Fruit fly (Drosophila melanogaster) whole organism, embryonic: ENCODE results near the gene dysc.

Source experiments
- Ada2b ChIP-seq: fragments of 200-800 bp; sonication (Bioruptor generic); IDR thresholded peaks from 2 replicates; pipeline ENCODE4 v1.3.6; 2022; ENCODE audit warnings: missing biosample characterization, missing genetic modification characterization
- Atf6 ChIP-seq: fragments of 200-800 bp; sonication (Bioruptor generic); IDR thresholded peaks from 2 replicates; pipeline ENCODE4 v1.3.6; 2022; ENCODE audit warnings: missing biosample characterization, missing genetic modification characterization
- BtbVII ChIP-seq: fragments of 200-800 bp; sonication (Bioruptor generic); optimal IDR thresholded peaks from 3 replicates; lab custom pipeline; 2017; ENCODE audit warnings: missing biosample characterization, mild to moderate bottlenecking, missing genetic modification characterization
- Bteb2 ChIP-seq: fragments of 200-800 bp; sonication (Bioruptor generic); optimal IDR thresholded peaks from 2 replicates; lab custom pipeline; 2016; ENCODE audit warnings: missing biosample characterization, missing genetic modification characterization
- CG12236 ChIP-seq: fragments of 200-800 bp; sonication (Bioruptor generic); optimal IDR thresholded peaks from 2 replicates; lab custom pipeline; 2016; ENCODE audit warnings: missing biosample characterization, missing genetic modification characterization
- CG12299 ChIP-seq: fragments of 200-800 bp; sonication (Bioruptor generic); optimal IDR thresholded peaks from 2 replicates; lab custom pipeline; 2018; ENCODE audit warnings: missing biosample characterization, mild to moderate bottlenecking, missing genetic modification characterization
- CG1233 ChIP-seq: fragments of 200-800 bp; sonication (Bioruptor generic); optimal IDR thresholded peaks from 4 replicates; lab custom pipeline; 2018; ENCODE audit warnings: missing biosample characterization, mild to moderate bottlenecking, missing genetic modification characterization
- CG12942 ChIP-seq: fragments of 200-800 bp; sonication (Bioruptor generic); optimal IDR thresholded peaks from 3 replicates; lab custom pipeline; 2016; ENCODE audit warnings: missing biosample characterization, missing genetic modification characterization
- CG15073 ChIP-seq: fragments of 200-800 bp; sonication (Bioruptor generic); optimal IDR thresholded peaks from 2 replicates; lab custom pipeline; 2016; ENCODE audit warnings: missing biosample characterization, missing genetic modification characterization
- CG1602 ChIP-seq: fragments of 200-800 bp; sonication (Bioruptor generic); optimal IDR thresholded peaks from 3 replicates; lab custom pipeline; 2016; ENCODE audit warnings: missing biosample characterization, missing genetic modification characterization
- CG16815 ChIP-seq: fragments of 200-800 bp; sonication (Bioruptor generic); optimal IDR thresholded peaks from 3 replicates; lab custom pipeline; 2017; ENCODE audit warnings: missing biosample characterization, mild to moderate bottlenecking, missing genetic modification characterization
- CG16863 ChIP-seq: fragments of 200-800 bp; sonication (Bioruptor generic); optimal IDR thresholded peaks from 3 replicates; lab custom pipeline; 2016; ENCODE audit warnings: missing biosample characterization, missing genetic modification characterization
- CG17568 ChIP-seq: fragments of 200-800 bp; sonication (Bioruptor generic); optimal IDR thresholded peaks from 2 replicates; lab custom pipeline; 2018; ENCODE audit warnings: missing biosample characterization, mild to moderate bottlenecking, missing genetic modification characterization, moderate library complexity
- CG2678 ChIP-seq: fragments of 200-800 bp; sonication (Bioruptor generic); optimal IDR thresholded peaks from 3 replicates; lab custom pipeline; 2019; ENCODE audit warnings: missing biosample characterization, mild to moderate bottlenecking, missing genetic modification characterization, moderate library complexity
- CG3065 ChIP-seq: fragments of 200-800 bp; sonication (Bioruptor generic); optimal IDR thresholded peaks from 2 replicates; lab custom pipeline; 2016; ENCODE audit warnings: missing biosample characterization, missing genetic modification characterization
- CG4328 ChIP-seq: fragments of 200-800 bp; sonication (Bioruptor generic); optimal IDR thresholded peaks from 3 replicates; lab custom pipeline; 2017; ENCODE audit warnings: missing biosample characterization, missing genetic modification reagents, missing genetic modification characterization
- CG6765 ChIP-seq: fragments of 200-800 bp; sonication (Bioruptor generic); optimal IDR thresholded peaks from 3 replicates; lab custom pipeline; 2017; ENCODE audit warnings: missing biosample characterization, mild to moderate bottlenecking, missing genetic modification characterization
- CG8089 ChIP-seq: fragments of 200-800 bp; sonication (Bioruptor generic); optimal IDR thresholded peaks from 3 replicates; lab custom pipeline; 2016; ENCODE audit warnings: missing biosample characterization, missing genetic modification characterization
- CG8388 ChIP-seq: fragments of 200-800 bp; sonication (Bioruptor generic); optimal IDR thresholded peaks from 2 replicates; lab custom pipeline; 2019; ENCODE audit warnings: missing biosample characterization, mild to moderate bottlenecking, missing genetic modification characterization, moderate library complexity
- CG9876 ChIP-seq: fragments of 200-800 bp; sonication (Bioruptor generic); optimal IDR thresholded peaks from 2 replicates; lab custom pipeline; 2016; ENCODE audit warnings: missing biosample characterization, missing genetic modification characterization
- Fer3 ChIP-seq: fragments of 200-800 bp; sonication (Bioruptor generic); optimal IDR thresholded peaks from 2 replicates; lab custom pipeline; 2018; ENCODE audit warnings: missing biosample characterization, mild to moderate bottlenecking, missing genetic modification characterization, moderate library complexity
- MBD-R2 ChIP-seq: fragments of 200-800 bp; sonication (Bioruptor generic); IDR thresholded peaks from 2 replicates; pipeline ENCODE4 v1.3.6; 2022; ENCODE audit warnings: missing biosample characterization, missing genetic modification characterization
- Poxn ChIP-seq: fragments of 200-800 bp; sonication (Bioruptor generic); IDR thresholded peaks from 2 replicates; pipeline ENCODE4 v1.3.6; 2022; ENCODE audit warnings: missing biosample characterization, missing genetic modification characterization
- Ptx1 ChIP-seq: fragments of 200-800 bp; sonication (Bioruptor generic); IDR thresholded peaks from 2 replicates; pipeline ENCODE4 v1.3.6; 2022; ENCODE audit warnings: missing biosample characterization, missing genetic modification characterization
- Side ChIP-seq: fragments of 200-800 bp; sonication (Bioruptor generic); optimal IDR thresholded peaks from 2 replicates; lab custom pipeline; 2016; ENCODE audit warnings: missing biosample characterization, missing genetic modification characterization
- Sry-β ChIP-seq: fragments of 200-800 bp; sonication (Bioruptor generic); optimal IDR thresholded peaks from 2 replicates; lab custom pipeline; 2018; ENCODE audit warnings: missing biosample characterization, mild to moderate bottlenecking, missing genetic modification characterization, moderate library complexity
- Ssrp ChIP-seq: fragments of 200-800 bp; sonication (Bioruptor generic); optimal IDR thresholded peaks from 2 replicates; lab custom pipeline; 2018; ENCODE audit warnings: missing biosample characterization, mild to moderate bottlenecking, missing genetic modification characterization, moderate library complexity
- Tbp ChIP-seq: fragments of >200 bp; optimal IDR thresholded peaks from 2 replicates; lab custom pipeline; 2018; ENCODE audit warnings: missing biosample characterization, missing genetic modification characterization
- ab ChIP-seq: fragments of 200-800 bp; sonication (Bioruptor generic); optimal IDR thresholded peaks from 2 replicates; lab custom pipeline; 2016; ENCODE audit warnings: missing biosample characterization, missing genetic modification characterization
- amos ChIP-seq: fragments of 200-800 bp; sonication (Bioruptor generic); IDR thresholded peaks from 2 replicates; pipeline ENCODE4 v1.3.6; 2022; ENCODE audit warnings: missing biosample characterization, missing genetic modification characterization; ENCODE audit not compliant: partially characterized antibody
- dati ChIP-seq: fragments of 200-800 bp; sonication (Bioruptor generic); IDR thresholded peaks from 2 replicates; pipeline ENCODE4 v1.3.6; 2022; ENCODE audit warnings: missing biosample characterization, missing genetic modification characterization
- dysf ChIP-seq: fragments of 200-800 bp; sonication (Bioruptor generic); IDR thresholded peaks from 3 replicates; pipeline ENCODE4 v1.3.6; 2022; ENCODE audit warnings: missing biosample characterization, missing genetic modification characterization
- esg ChIP-seq: fragments of 200-800 bp; sonication (Bioruptor generic); conservative IDR thresholded peaks from 2 replicates; pipeline ENCODE4 v1.3.6; 2022; ENCODE audit warnings: missing biosample characterization, missing genetic modification characterization
- fd102C ChIP-seq: fragments of 200-800 bp; sonication (Bioruptor generic); optimal IDR thresholded peaks from 2 replicates; lab custom pipeline; 2018; ENCODE audit warnings: missing biosample characterization, mild to moderate bottlenecking, missing genetic modification characterization, moderate library complexity
- ftz-f1 ChIP-seq: fragments of 200-800 bp; sonication (Bioruptor generic); optimal IDR thresholded peaks from 2 replicates; lab custom pipeline; 2016; ENCODE audit warnings: missing biosample characterization, missing genetic modification characterization
- h ChIP-seq: fragments of >200 bp; optimal IDR thresholded peaks from 2 replicates; lab custom pipeline; 2017
- hbn ChIP-seq: fragments of 200-800 bp; sonication (Bioruptor generic); IDR thresholded peaks from 2 replicates; pipeline ENCODE4 v1.3.6; 2022; ENCODE audit warnings: missing biosample characterization, missing genetic modification characterization; ENCODE audit not compliant: partially characterized antibody
- hth ChIP-seq: fragments of >200 bp; optimal IDR thresholded peaks from 2 replicates; lab custom pipeline; 2017; ENCODE audit warnings: inconsistent platforms
- knrl ChIP-seq: fragments of 200-800 bp; sonication (Bioruptor generic); IDR thresholded peaks from 3 replicates; pipeline ENCODE4 v1.3.6; 2022; ENCODE audit warnings: missing biosample characterization, missing genetic modification characterization; ENCODE audit not compliant: partially characterized antibody
- lilli ChIP-seq: fragments of 200-800 bp; sonication (Bioruptor generic); optimal IDR thresholded peaks from 3 replicates; lab custom pipeline; 2016; ENCODE audit warnings: missing biosample characterization, missing genetic modification characterization
- lmd ChIP-seq: fragments of 200-800 bp; sonication (Bioruptor generic); IDR thresholded peaks from 2 replicates; pipeline ENCODE4 v1.3.6; 2022; ENCODE audit warnings: missing biosample characterization, missing genetic modification characterization
- lov ChIP-seq, 2 experiments: fragments of 200-800 bp in 1 of 2; fragments of >200 bp in 1 of 2; sonication (Bioruptor generic) in 1 of 2; IDR thresholded peaks in 1 of 2; optimal IDR thresholded peaks in 1 of 2; 2 replicates in 1 of 2; 3 replicates in 1 of 2; pipeline versions ENCODE4 v1.3.6 to Lab custom; 2017 to 2022; ENCODE audit warnings: missing biosample characterization in 1 of 2, missing genetic modification characterization in 1 of 2
- p53 ChIP-seq: fragments of 200-800 bp; sonication (Bioruptor generic); optimal IDR thresholded peaks from 2 replicates; lab custom pipeline; 2016; ENCODE audit warnings: missing biosample characterization, missing genetic modification characterization
- peb ChIP-seq: fragments of 200-800 bp; sonication (Bioruptor generic); IDR thresholded peaks from 2 replicates; pipeline ENCODE4 v1.3.6; 2022; ENCODE audit warnings: missing biosample characterization, missing genetic modification characterization
- pfk ChIP-seq: fragments of 200-800 bp; sonication (Bioruptor generic); optimal IDR thresholded peaks from 2 replicates; lab custom pipeline; 2018; ENCODE audit warnings: missing biosample characterization, mild to moderate bottlenecking, missing genetic modification characterization, moderate library complexity
- prd ChIP-seq, 3 experiments: fragments of >200 bp in 2 of 3; fragments of 200-800 bp in 1 of 3; sonication (Bioruptor generic) in 1 of 3; optimal IDR thresholded peaks in 2 of 3; IDR thresholded peaks in 1 of 3; 2 replicates in 2 of 3; 3 replicates in 1 of 3; pipeline versions ENCODE4 v1.3.6 to Lab custom; 2017 to 2022; ENCODE audit warnings: missing biosample characterization in 1 of 3, missing genetic modification characterization in 1 of 3
- row ChIP-seq: fragments of 200-800 bp; sonication (Bioruptor generic); IDR thresholded peaks from 3 replicates; pipeline ENCODE4 v1.3.6; 2022; ENCODE audit warnings: missing biosample characterization, missing genetic modification characterization
- sens ChIP-seq: fragments of 200-800 bp; sonication (Bioruptor generic); peaks from one replicate; lab custom pipeline; 2016; ENCODE audit warnings: missing biosample characterization, missing genetic modification characterization
- slp2 ChIP-seq: fragments of 200-800 bp; sonication (Bioruptor generic); optimal IDR thresholded peaks from 2 replicates; lab custom pipeline; 2016; ENCODE audit warnings: missing biosample characterization, missing genetic modification characterization
- tio ChIP-seq: fragments of 200-800 bp; sonication (Bioruptor generic); optimal IDR thresholded peaks from 2 replicates; lab custom pipeline; 2017; ENCODE audit warnings: missing biosample characterization, missing genetic modification characterization, inconsistent platforms
- wor ChIP-seq: fragments of 200-800 bp; sonication (Bioruptor generic); IDR thresholded peaks from 2 replicates; pipeline ENCODE4 v1.3.6; 2022; ENCODE audit warnings: missing biosample characterization, missing genetic modification characterization

The dysc gene

DNA sequence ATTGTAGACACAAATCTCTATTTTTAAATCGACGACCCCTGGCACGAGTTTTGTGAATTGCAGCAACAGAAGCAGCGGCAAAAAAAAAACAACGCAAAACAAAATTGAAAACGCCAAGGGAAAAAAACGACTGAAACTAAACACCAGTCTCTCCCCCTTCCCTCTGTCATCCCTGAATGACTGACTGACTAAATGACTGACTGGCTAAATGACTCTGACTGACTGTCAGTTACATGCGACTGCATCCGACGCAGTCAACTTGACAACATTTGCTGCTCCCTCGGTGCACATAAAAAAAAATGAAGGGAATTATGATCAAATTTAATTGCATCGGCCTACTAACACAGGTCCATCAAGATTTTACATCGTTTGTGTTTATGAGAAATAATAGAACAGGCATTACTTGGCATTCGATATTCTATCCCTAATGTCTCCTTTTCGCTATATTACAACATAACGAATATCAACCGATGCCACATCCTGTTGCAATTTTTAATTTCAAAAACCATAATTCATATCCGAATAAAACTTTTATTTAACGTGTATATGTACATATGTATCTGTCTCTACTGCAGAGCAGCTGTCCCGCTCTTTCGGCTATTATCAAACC is 14.7 kb upstream of the dysc start (continued):
- TF ChIP-seq CG1233 (peak; percentile 14), CG8089 (GFP tag; lab: Kevin White, UChicago) (no peak), CG15073 (GFP tag; lab: Kevin White, UChicago) (no peak), BtbVII (no peak), Bteb2 (GFP tag; lab: Kevin White, UChicago) (no peak), ftz-f1 (GFP tag; lab: Kevin White, UChicago) (no peak), MBD-R2 (no peak), CG3065 (GFP tag; lab: Kevin White, UChicago) (no peak), Ada2b (GFP tag; lab: Robert Waterston, UW) (no peak), dati (GFP tag; lab: Robert Waterston, UW) (no peak), peb (no peak), CG9876 (GFP tag; lab: Kevin White, UChicago) (no peak), Tbp (GFP tag; lab: Kevin White, UChicago) (no peak), dysf (peak; percentile 34; the same call in 1 of the 3 replicates), Poxn (GFP tag; lab: Robert Waterston, UW) (no peak), CG2678 (tag; lab: Kevin White, UChicago) (peak; percentile 58), pfk (no peak), CG12942 (GFP tag; lab: Kevin White, UChicago) (no peak), CG12236 (GFP tag; lab: Kevin White, UChicago) (no peak), wor (no peak), tio (GFP tag; lab: Kevin White, UChicago) (peak; percentile 11), prd (optimal IDR thresholded peaks at IDR 0.05; lab: Kevin White, UChicago) (no peak), prd (GFP tag; IDR thresholded peaks at IDR 0.05; lab: Robert Waterston, UW) (peak; percentile 50; the same call in 1 of the 3 replicates), lmd (0 out of 2 replicates have a peak, but pooled peaks have one; percentile 19), h (lab: Kevin White, UChicago) (no peak), CG1602 (GFP tag; lab: Kevin White, UChicago) (no peak), amos (GFP tag; lab: Robert Waterston, UW) (no peak), CG16863 (GFP tag; lab: Kevin White, UChicago) (no peak), hth (lab: Kevin White, UChicago) (no peak), CG17568 (GFP tag; lab: Kevin White, UChicago) (no peak), Ptx1 (GFP tag; lab: Robert Waterston, UW) (no peak; the same call in 1 of the 2 replicates), Side (GFP tag; lab: Kevin White, UChicago) (no peak), CG8388 (GFP tag; lab: Kevin White, UChicago) (peak; percentile 43), sens (GFP tag; lab: Kevin White, UChicago) (peak; percentile 91), row (GFP tag; lab: Robert Waterston, UW) (0 out of 3 replicates have a peak, but pooled peaks have one; percentile 25), CG12299 (tag; lab: Kevin White, UChicago) (no peak), Sry-β (no peak), slp2 (GFP tag; lab: Kevin White, UChicago) (no peak), Fer3 (tag; lab: Kevin White, UChicago) (peak; percentile 12), CG6765 (GFP tag; lab: Kevin White, UChicago) (no peak), Atf6 (GFP tag; lab: Robert Waterston, UW) (no peak), CG16815 (GFP tag; lab: Kevin White, UChicago) (no peak), ab (no peak), p53 (no peak), lov (optimal IDR thresholded peaks at IDR 0.05; lab: Kevin White, UChicago) (no peak), lov (GFP tag; IDR thresholded peaks at IDR 0.05; lab: Robert Waterston, UW) (no peak), hbn (GFP tag; lab: Robert Waterston, UW) (no peak), fd102C (GFP tag; lab: Kevin White, UChicago) (no peak), Ssrp (peak; percentile 38), knrl (GFP tag; lab: Robert Waterston, UW) (no peak), esg (GFP tag; lab: Robert Waterston, UW) (peak; percentile 8; the same call in 1 of the 2 replicates), CG4328 (GFP tag; lab: Kevin White, UChicago) (no peak), lilli (GFP tag; lab: Kevin White, UChicago) (no peak)
